Worm (Caenorhabditis elegans) whole organism, L4 larva: ENCODE results near the gene lact-4.

Source experiments
- D1046.2 ChIP-seq: fragments of 200-800 bp; sonication (Bioruptor generic); IDR thresholded peaks from 2 replicates; pipeline ENCODE4 v1.3.6; 2022; ENCODE audit warnings: missing genetic modification characterization, missing compliant biosample characterization
- F10B5.3 ChIP-seq: sonication (generic microtip); optimal IDR thresholded peaks from 2 replicates; lab custom pipeline; 2016; ENCODE audit warnings: mild to moderate bottlenecking, missing genetic modification characterization, missing compliant biosample characterization
- T20F7.1 ChIP-seq: fragments of 200-800 bp; sonication (Bioruptor generic); optimal IDR thresholded peaks from 2 replicates; lab custom pipeline; 2018; ENCODE audit warnings: mild to moderate bottlenecking, missing genetic modification characterization, missing compliant biosample characterization
- Y105C5A.15 ChIP-seq: fragments of 200-800 bp; sonication (Bioruptor generic); IDR thresholded peaks from 2 replicates; pipeline ENCODE4 v1.3.6; 2022; ENCODE audit warnings: missing genetic modification characterization, missing compliant biosample characterization
- aha-1 ChIP-seq: fragments of 150-350 bp; peaks from one replicate; lab custom pipeline; 2014; ENCODE audit warnings: missing biosample characterization, missing genetic modification characterization
- daf-16 ChIP-seq, 3 experiments: sonication (generic microtip); optimal IDR thresholded peaks; 2 replicates each; lab custom pipeline; 2016 to 2017; ENCODE audit warnings: missing genetic modification characterization in 3 of 3, missing genetic modification reagents in 3 of 3, mild to moderate bottlenecking in 2 of 3, missing compliant biosample characterization in 2 of 3, missing biosample characterization in 1 of 3, moderate library complexity in 1 of 3
- dpl-1 ChIP-seq: fragments of 150-350 bp; optimal IDR thresholded peaks from 2 replicates; lab custom pipeline; 2014; ENCODE audit warnings: missing biosample characterization, missing genetic modification reagents, missing genetic modification characterization
- egl-43 ChIP-seq: fragments of 200-800 bp; sonication (Bioruptor generic); IDR thresholded peaks from 2 replicates; pipeline ENCODE4 v1.3.6; 2022; ENCODE audit warnings: missing genetic modification reagents, missing genetic modification characterization, missing compliant biosample characterization
- fos-1 ChIP-seq: fragments of 150-350 bp; optimal IDR thresholded peaks from 2 replicates; lab custom pipeline; 2014; ENCODE audit warnings: missing biosample characterization, missing genetic modification characterization
- hlh-30 ChIP-seq: sonication (generic microtip); optimal IDR thresholded peaks from 2 replicates; lab custom pipeline; 2017; ENCODE audit warnings: antibody characterized with exemption, mild to moderate bottlenecking, missing genetic modification characterization, missing compliant biosample characterization; ENCODE audit not compliant: insufficient read depth
- hmg-1.1 ChIP-seq: fragments of 200-800 bp; sonication (Bioruptor generic); IDR thresholded peaks from 2 replicates; pipeline ENCODE4 v1.3.6; 2022; ENCODE audit warnings: missing genetic modification reagents, missing genetic modification characterization, missing compliant biosample characterization
- jun-1 ChIP-seq: fragments of 150-350 bp; optimal IDR thresholded peaks from 2 replicates; lab custom pipeline; 2014; ENCODE audit warnings: missing biosample characterization, missing genetic modification reagents, missing genetic modification characterization
- lin-15B ChIP-seq: fragments of 150-350 bp; sonication (generic microtip); optimal IDR thresholded peaks from 3 replicates; lab custom pipeline; 2014; ENCODE audit warnings: missing biosample characterization, missing genetic modification characterization
- lin-38 ChIP-seq: fragments of 200-800 bp; sonication (Bioruptor generic); IDR thresholded peaks from 2 replicates; pipeline ENCODE4 v1.3.6; 2022; ENCODE audit warnings: missing genetic modification reagents, missing genetic modification characterization, missing compliant biosample characterization
- lsy-2 ChIP-seq, 2 experiments: fragments of 150-350 bp in 1 of 2; sonication (generic microtip) in 1 of 2; optimal IDR thresholded peaks; 2 replicates each; lab custom pipeline; 2014 to 2017; ENCODE audit warnings: missing biosample characterization in 2 of 2, missing genetic modification characterization in 2 of 2
- mdl-1 ChIP-seq, 2 experiments: fragments of 150-350 bp in 1 of 2; sonication (generic microtip) in 1 of 2; optimal IDR thresholded peaks; 2 replicates each; lab custom pipeline; 2014 to 2017; ENCODE audit warnings: missing biosample characterization in 2 of 2, missing genetic modification characterization in 2 of 2
- mes-2 ChIP-seq: sonication (generic microtip); optimal IDR thresholded peaks from 2 replicates; lab custom pipeline; 2016; ENCODE audit warnings: missing genotype, mild to moderate bottlenecking, missing genetic modification characterization, missing compliant biosample characterization; ENCODE audit not compliant: poor library complexity, severe bottlenecking
- mxl-2 ChIP-seq: fragments of 200-800 bp; sonication (Bioruptor generic); conservative IDR thresholded peaks from 2 replicates; pipeline ENCODE4 v1.3.6; 2022; ENCODE audit warnings: missing genetic modification reagents, missing genetic modification characterization, missing compliant biosample characterization
- nhr-102 ChIP-seq: sonication (generic microtip); optimal IDR thresholded peaks from 2 replicates; lab custom pipeline; 2016; ENCODE audit warnings: mild to moderate bottlenecking, missing genetic modification characterization, moderate library complexity, missing compliant biosample characterization
- nhr-111 ChIP-seq: fragments of 200-800 bp; sonication (Bioruptor generic); optimal IDR thresholded peaks from 2 replicates; lab custom pipeline; 2018; ENCODE audit warnings: mild to moderate bottlenecking, missing genetic modification characterization, missing compliant biosample characterization
- pha-4 ChIP-seq, 2 experiments: fragments of 150-350 bp in 1 of 2; fragments of 200-800 bp in 1 of 2; sonication (Bioruptor generic) in 1 of 2; IDR thresholded peaks in 1 of 2; optimal IDR thresholded peaks in 1 of 2; 2 replicates each; pipeline versions ENCODE4 v1.3.6 to Lab custom; 2014 to 2022; ENCODE audit warnings: missing genetic modification characterization in 2 of 2, missing genetic modification reagents in 2 of 2, missing biosample characterization in 1 of 2, missing compliant biosample characterization in 1 of 2
- set-16 ChIP-seq: fragments of 200-800 bp; sonication (Bioruptor generic); IDR thresholded peaks from 2 replicates; pipeline ENCODE4 v1.3.6; 2022; ENCODE audit warnings: missing genetic modification reagents, missing genetic modification characterization, missing compliant biosample characterization
- skn-1 ChIP-seq: fragments of 150-350 bp; optimal IDR thresholded peaks from 2 replicates; lab custom pipeline; 2014; ENCODE audit warnings: missing biosample characterization, missing genetic modification characterization
- snpc-1.2 ChIP-seq: fragments of 200-800 bp; sonication (Bioruptor generic); IDR thresholded peaks from 2 replicates; pipeline ENCODE4 v1.3.6; 2022; ENCODE audit warnings: missing genetic modification reagents, missing genetic modification characterization, missing compliant biosample characterization
- spr-3 ChIP-seq: fragments of 200-800 bp; sonication (Bioruptor generic); optimal IDR thresholded peaks from 2 replicates; lab custom pipeline; 2018; ENCODE audit warnings: mild to moderate bottlenecking, missing genetic modification characterization, missing compliant biosample characterization
- tra-1 ChIP-seq: fragments of 200-800 bp; sonication (Bioruptor generic); IDR thresholded peaks from 2 replicates; pipeline ENCODE4 v1.3.6; 2022; ENCODE audit warnings: missing genetic modification reagents, missing genetic modification characterization, missing compliant biosample characterization
- unc-62 ChIP-seq, 3 experiments: fragments of 150-350 bp in 1 of 3; sonication (generic microtip); optimal IDR thresholded peaks in 2 of 3; peaks in 1 of 3; 1 replicate in 1 of 3; 2 replicates in 2 of 3; lab custom pipeline; 2014 to 2017; ENCODE audit warnings: missing biosample characterization in 3 of 3, missing genetic modification characterization in 3 of 3, missing genetic modification reagents in 3 of 3, missing genotype in 1 of 3
- ztf-11 ChIP-seq: fragments of 150-350 bp; optimal IDR thresholded peaks from 2 replicates; lab custom pipeline; 2014; ENCODE audit warnings: missing biosample characterization, missing genetic modification characterization

lact-4 gene

ce11 chrII:8480166-8480565 lies at the start of gene lact-4:
Gene lact-4, minus strand, starts transcription at chrII:8480478.
- TF ChIP-seq aha-1 (tag; lab: Kevin White, UChicago) (peak; percentile 93), unc-62 (GFP tag; optimal IDR thresholded peaks at IDR 0.05 in 1 of 2; lab: Kevin White, UChicago) (peak in 1 of 2 experiments; percentile 11), unc-62 (tag; optimal IDR thresholded peaks at IDR 0.05; lab: Kevin White, UChicago) (no peak), nhr-111 (GFP tag; lab: Kevin White, UChicago) (no peak), Y105C5A.15 (GFP tag; lab: Robert Waterston, UW) (0 out of 2 replicates have a peak, but pooled peaks have one; percentile 8)

DNA sequence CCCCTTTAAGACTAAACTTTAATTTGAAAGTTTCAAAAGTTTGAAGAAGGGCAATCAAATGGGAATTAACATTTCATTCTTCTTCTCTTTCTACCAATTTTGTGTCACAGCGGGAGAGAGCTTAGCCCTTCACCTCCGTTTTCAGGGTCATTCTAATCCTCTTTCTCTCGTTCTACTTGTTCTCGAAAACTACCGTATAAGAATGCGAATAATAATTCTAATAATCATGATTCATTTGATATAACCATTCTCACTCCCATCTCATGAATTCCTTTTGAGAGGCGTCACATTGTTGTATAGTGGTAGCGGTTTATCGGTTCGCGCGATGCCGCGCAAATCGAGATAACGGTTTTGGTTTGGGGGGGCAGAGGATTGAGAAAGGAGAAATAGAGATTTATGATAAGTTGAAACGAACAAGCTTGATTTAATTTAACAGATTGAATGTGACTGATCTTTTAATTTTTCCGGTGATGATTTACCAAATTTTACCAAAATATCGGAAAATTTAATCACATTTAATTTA lies 49.0 kb upstream of the lact-4 start:
- TF ChIP-seq D1046.2 (GFP tag; lab: Robert Waterston, UW) (no peak), aha-1 (tag; lab: Kevin White, UChicago) (peak; percentile 39), ztf-11 (no peak), egl-43 (GFP tag; lab: Robert Waterston, UW) (no peak), nhr-102 (tag; lab: Kevin White, UChicago) (no peak), hmg-1.1 (0 out of 2 replicates have a peak, but pooled peaks have one; percentile 31), mxl-2 (GFP tag; lab: Robert Waterston, UW) (no peak), tra-1 (GFP tag; lab: Robert Waterston, UW) (no peak)

- peak; percentile 54 for TF ChIP-seq dpl-1 (GFP tag; lab: Kevin White, UChicago)
- no peak for TF ChIP-seq nhr-111 (GFP tag; lab: Kevin White, UChicago)
- peak in 1 of 2 experiments; percentile 78 for TF ChIP-seq lsy-2 (tag; optimal IDR thresholded peaks at IDR 0.05; lab: Kevin White, UChicago)
- TF ChIP-seq fos-1 (tag; lab: Kevin White, UChicago), result no peak
- TF ChIP-seq unc-62 (GFP tag; optimal IDR thresholded peaks at IDR 0.05 in 1 of 2; lab: Kevin White, UChicago), result peak in 1 of 2 experiments; percentile 90
- TF ChIP-seq unc-62 (tag; optimal IDR thresholded peaks at IDR 0.05; lab: Kevin White, UChicago), result no peak
- TF ChIP-seq snpc-1.2 (GFP tag; lab: Robert Waterston, UW), result no peak
- no peak for TF ChIP-seq skn-1
- TF ChIP-seq hlh-30 (tag; lab: Kevin White, UChicago), result peak; percentile 23
- TF ChIP-seq set-16 (GFP tag; lab: Robert Waterston, UW), result no peak
- TF ChIP-seq daf-16 (GFP tag; optimal IDR thresholded peaks at IDR 0.05; lab: Kevin White, UChicago), result no peak
- peak; percentile 25 for TF ChIP-seq daf-16 (tag; optimal IDR thresholded peaks at IDR 0.05; lab: Kevin White, UChicago)
- no peak for TF ChIP-seq lin-15B (tag; lab: Kevin White, UChicago)
- peak; percentile 66 for TF ChIP-seq T20F7.1 (GFP tag; lab: Kevin White, UChicago)
- no peak for TF ChIP-seq jun-1 (tag; lab: Kevin White, UChicago)
- peak; percentile 81 for TF ChIP-seq mes-2 (tag; lab: Kevin White, UChicago)
- TF ChIP-seq, all 104 proteins: peak for 7
Measured at ce11 chrII:8525133-8525736, 45.0 kb upstream of the lact-4 start, which contains the start of the genes prp-9 and mrps-18B. Gene prp-9, minus strand, starts transcription at chrII:8525396. Gene mrps-18B, plus strand, starts transcription at chrII:8525681.

ce11 chrII:8520625-8521024 lies 40.3 kb upstream of the lact-4 start, which contains the start of gene cht-2:
Gene cht-2, plus strand, starts transcription at chrII:8520925.
- TF ChIP-seq F10B5.3, result no peak
- TF ChIP-seq Y105C5A.15 (GFP tag; lab: Robert Waterston, UW), result no peak
- TF ChIP-seq spr-3 (GFP tag; lab: Kevin White, UChicago), result no peak
- TF ChIP-seq lin-38 (GFP tag; lab: Robert Waterston, UW), result no peak
- no peak for TF ChIP-seq mdl-1 (tag; optimal IDR thresholded peaks at IDR 0.05; lab: Kevin White, UChicago)

DNA sequence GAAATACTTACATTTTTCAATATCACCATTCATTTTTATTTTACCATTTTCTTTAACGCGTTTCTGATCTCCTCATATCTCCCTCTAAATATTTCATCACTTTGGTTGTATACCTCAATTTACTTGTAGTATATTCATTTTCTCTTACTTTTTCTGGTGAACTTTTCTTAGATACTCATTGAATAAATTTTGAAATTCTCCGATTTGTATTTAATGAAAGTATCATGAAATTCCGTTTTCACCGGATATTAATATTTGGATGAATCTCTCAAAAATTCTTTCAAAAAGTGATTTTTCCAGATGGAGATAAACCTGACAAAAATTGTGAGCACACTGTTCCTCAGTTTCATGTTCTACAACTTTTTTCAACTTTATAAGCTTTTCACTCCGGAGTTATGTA lies 37.9 kb upstream of the lact-4 start, which contains the start of gene T13H5.8:
Gene T13H5.8, plus strand, starts transcription at position 301 of the 400 bp plus-strand sequence.
- TF ChIP-seq lin-38 (GFP tag; lab: Robert Waterston, UW) (peak; percentile 41; the same call in 1 of the 2 replicates), pha-4 (GFP tag; IDR thresholded peaks at IDR 0.05; lab: Robert Waterston, UW) (no peak), pha-4 (tag; optimal IDR thresholded peaks at IDR 0.05; lab: Kevin White, UChicago) (no peak)
